Fruit fly (Drosophila melanogaster): ENCODE measurements around the gene CG11811.

- TF ChIP-seq CG8478 (optimal IDR thresholded peaks at IDR 0.05), result no peak
- TF ChIP-seq CTCF (optimal IDR thresholded peaks at IDR 0.05), result no peak
Measured at dm6 chr3L:10709132-10709531, 18.3 kb downstream of the CG11811 start.

Data from S2 (cell line).